Worm (Caenorhabditis elegans) whole organism, young adult: ENCODE results near the gene cul-1.

ENCODE experiments used
- B0261.1 ChIP-seq: sonication (generic microtip); optimal IDR thresholded peaks from 2 replicates; lab custom pipeline; 2016; ENCODE audit warnings: mild to moderate bottlenecking, missing genetic modification characterization, moderate library complexity, missing compliant biosample characterization
- C06A6.2 ChIP-seq: fragments of 200-800 bp; sonication (Bioruptor generic); conservative IDR thresholded peaks from 2 replicates; pipeline ENCODE4 v1.3.6; 2022; ENCODE audit warnings: missing genetic modification characterization, missing compliant biosample characterization
- D2030.7 ChIP-seq: fragments of 200-800 bp; sonication (Bioruptor generic); IDR thresholded peaks from 2 replicates; pipeline ENCODE4 v1.3.6; 2022; ENCODE audit warnings: missing genetic modification reagents, missing genetic modification characterization, missing compliant biosample characterization
- F23B12.7 ChIP-seq: sonication (generic microtip); optimal IDR thresholded peaks from 2 replicates; lab custom pipeline; 2017; ENCODE audit warnings: missing genetic modification characterization, mild to moderate bottlenecking, missing compliant biosample characterization, antibody characterized with exemption, moderate library complexity; ENCODE audit not compliant: insufficient read depth
- F39B2.1 ChIP-seq: fragments of 200-800 bp; sonication (Bioruptor generic); IDR thresholded peaks from 2 replicates; pipeline ENCODE4 v1.3.6; 2022; ENCODE audit warnings: missing genetic modification reagents, missing genetic modification characterization, missing compliant biosample characterization
- T26A5.8 ChIP-seq: sonication (generic microtip); optimal IDR thresholded peaks from 2 replicates; lab custom pipeline; 2016; ENCODE audit warnings: missing genetic modification characterization, missing compliant biosample characterization
- Y53F4B.3 ChIP-seq: fragments of 200-800 bp; sonication (Bioruptor generic); IDR thresholded peaks from 2 replicates; pipeline ENCODE4 v1.3.6; 2022; ENCODE audit warnings: missing genetic modification reagents, missing genetic modification characterization, missing compliant biosample characterization
- Y53G8AR.9 ChIP-seq: fragments of 200-800 bp; sonication (Bioruptor generic); conservative IDR thresholded peaks from 2 replicates; pipeline ENCODE4 v1.3.6; 2022; ENCODE audit warnings: missing genetic modification reagents, missing genetic modification characterization, missing compliant biosample characterization
- Y56A3A.18 ChIP-seq: fragments of 200-800 bp; sonication (Bioruptor generic); IDR thresholded peaks from 2 replicates; pipeline ENCODE4 v1.3.6; 2022; ENCODE audit warnings: missing genetic modification reagents, missing genetic modification characterization, missing compliant biosample characterization
- Y67H2A.10 ChIP-seq: fragments of 200-800 bp; sonication (Bioruptor generic); conservative IDR thresholded peaks from 2 replicates; pipeline ENCODE4 v1.3.6; 2022; ENCODE audit warnings: missing genetic modification reagents, missing genetic modification characterization, missing compliant biosample characterization
- Y95B8A.8 ChIP-seq: fragments of 200-800 bp; sonication (Bioruptor generic); IDR thresholded peaks from 2 replicates; pipeline ENCODE4 v1.3.6; 2022; ENCODE audit warnings: missing genetic modification reagents, missing genetic modification characterization, missing compliant biosample characterization
- aptf-2 ChIP-seq: fragments of 200-800 bp; sonication (Bioruptor generic); conservative IDR thresholded peaks from 2 replicates; pipeline ENCODE4 v1.3.6; 2022; ENCODE audit warnings: missing genetic modification reagents, missing genetic modification characterization, missing compliant biosample characterization
- attf-5 ChIP-seq: fragments of 200-800 bp; sonication (Bioruptor generic); optimal IDR thresholded peaks from 2 replicates; lab custom pipeline; 2018; ENCODE audit warnings: mild to moderate bottlenecking, missing genetic modification characterization, missing compliant biosample characterization
- attf-6 ChIP-seq: fragments of 200-800 bp; sonication (Bioruptor generic); IDR thresholded peaks from 2 replicates; pipeline ENCODE4 v1.3.6; 2022; ENCODE audit warnings: missing genetic modification reagents, missing genetic modification characterization, missing compliant biosample characterization
- ceh-100 ChIP-seq: fragments of 200-800 bp; sonication (Bioruptor generic); IDR thresholded peaks from 2 replicates; pipeline ENCODE4 v1.3.6; 2022; ENCODE audit warnings: missing genetic modification reagents, missing genetic modification characterization, missing compliant biosample characterization
- ceh-79 ChIP-seq: sonication (generic microtip); optimal IDR thresholded peaks from 2 replicates; lab custom pipeline; 2017; ENCODE audit warnings: mild to moderate bottlenecking, missing genetic modification characterization, missing compliant biosample characterization
- ceh-91 ChIP-seq: fragments of 200-800 bp; sonication (Bioruptor generic); IDR thresholded peaks from 2 replicates; pipeline ENCODE4 v1.3.6; 2022; ENCODE audit warnings: missing genetic modification reagents, missing genetic modification characterization, missing compliant biosample characterization
- die-1 ChIP-seq: sonication (generic microtip); optimal IDR thresholded peaks from 2 replicates; lab custom pipeline; 2016; ENCODE audit warnings: missing genotype, mild to moderate bottlenecking, missing genetic modification characterization, missing compliant biosample characterization
- ekl-4 ChIP-seq: fragments of 200-800 bp; sonication (Bioruptor generic); IDR thresholded peaks from 2 replicates; pipeline ENCODE4 v1.3.6; 2022; ENCODE audit warnings: missing genetic modification reagents, missing genetic modification characterization, missing compliant biosample characterization
- fkh-3 ChIP-seq: sonication (generic microtip); optimal IDR thresholded peaks from 2 replicates; lab custom pipeline; 2016; ENCODE audit warnings: mild to moderate bottlenecking, missing genetic modification characterization, missing compliant biosample characterization
- gei-17 ChIP-seq: fragments of 200-800 bp; sonication (Bioruptor generic); optimal IDR thresholded peaks from 2 replicates; lab custom pipeline; 2018; ENCODE audit warnings: mild to moderate bottlenecking, missing genetic modification characterization, missing compliant biosample characterization
- hsf-1 ChIP-seq: fragments of 200-800 bp; sonication (Bioruptor generic); IDR thresholded peaks from 2 replicates; pipeline ENCODE4 v1.3.6; 2022; ENCODE audit warnings: missing genetic modification reagents, missing genetic modification characterization, missing compliant biosample characterization
- let-607 ChIP-seq, 2 experiments: fragments of 200-800 bp in 1 of 2; sonication (Bioruptor generic) in 1 of 2; sonication (generic microtip) in 1 of 2; optimal IDR thresholded peaks; 2 replicates each; lab custom pipeline; 2016 to 2018; ENCODE audit warnings: mild to moderate bottlenecking in 2 of 2, missing compliant biosample characterization in 2 of 2, missing genetic modification characterization in 2 of 2, moderate library complexity in 2 of 2, missing genotype in 1 of 2
- madf-3 ChIP-seq: fragments of 200-800 bp; sonication (Bioruptor generic); IDR thresholded peaks from 2 replicates; pipeline ENCODE4 v1.3.6; 2022; ENCODE audit warnings: missing genetic modification reagents, missing genetic modification characterization, missing compliant biosample characterization
- madf-6 ChIP-seq: fragments of 200-800 bp; sonication (Bioruptor generic); IDR thresholded peaks from 2 replicates; pipeline ENCODE4 v1.3.6; 2022; ENCODE audit warnings: missing genetic modification reagents, missing genetic modification characterization, missing compliant biosample characterization
- madf-8 ChIP-seq: fragments of 200-800 bp; sonication (Bioruptor generic); conservative IDR thresholded peaks from 2 replicates; pipeline ENCODE4 v1.3.6; 2022; ENCODE audit warnings: missing genetic modification reagents, missing genetic modification characterization, missing compliant biosample characterization
- mxl-1 ChIP-seq: sonication (generic microtip); optimal IDR thresholded peaks from 2 replicates; lab custom pipeline; 2016; ENCODE audit warnings: missing genetic modification characterization, missing compliant biosample characterization
- nfyb-1 ChIP-seq: fragments of 200-800 bp; sonication (Bioruptor generic); IDR thresholded peaks from 2 replicates; pipeline ENCODE4 v1.3.6; 2022; ENCODE audit warnings: missing genetic modification reagents, missing genetic modification characterization, missing compliant biosample characterization
- nhr-90 ChIP-seq: sonication (generic microtip); optimal IDR thresholded peaks from 2 replicates; lab custom pipeline; 2016; ENCODE audit warnings: missing genotype, mild to moderate bottlenecking, missing genetic modification characterization, missing compliant biosample characterization
- pha-4 ChIP-seq: fragments of 150-350 bp; sonication (generic microtip); optimal IDR thresholded peaks from 2 replicates; lab custom pipeline; 2014; ENCODE audit warnings: missing biosample characterization, missing genetic modification reagents, missing genetic modification characterization
- rcor-1 ChIP-seq: fragments of 200-800 bp; sonication (Bioruptor generic); IDR thresholded peaks from 2 replicates; pipeline ENCODE4 v1.3.6; 2022; ENCODE audit warnings: missing genetic modification reagents, missing genetic modification characterization, missing compliant biosample characterization
- snpc-1.1 ChIP-seq: sonication (generic microtip); optimal IDR thresholded peaks from 2 replicates; lab custom pipeline; 2017; ENCODE audit warnings: missing genetic modification characterization, mild to moderate bottlenecking, missing compliant biosample characterization, antibody characterized with exemption, moderate library complexity, missing genotype, missing genetic modification reagents; ENCODE audit not compliant: insufficient read depth
- snpc-1.3 ChIP-seq: sonication (generic microtip); optimal IDR thresholded peaks from 2 replicates; lab custom pipeline; 2017; ENCODE audit warnings: missing genetic modification characterization, mild to moderate bottlenecking, missing compliant biosample characterization, antibody characterized with exemption, moderate library complexity, missing genotype, missing genetic modification reagents; ENCODE audit not compliant: insufficient read depth
- snpc-3.4 ChIP-seq: sonication (generic microtip); optimal IDR thresholded peaks from 2 replicates; lab custom pipeline; 2017; ENCODE audit warnings: missing genetic modification characterization, mild to moderate bottlenecking, missing compliant biosample characterization, antibody characterized with exemption, moderate library complexity, missing genotype, missing genetic modification reagents
- snpc-4 ChIP-seq, 5 experiments: fragments of 150-350 bp in 1 of 5; sonication (generic microtip) in 4 of 5; optimal IDR thresholded peaks; 2 replicates each; lab custom pipeline; 2014 to 2018; ENCODE audit warnings: missing genetic modification characterization in 5 of 5, missing biosample characterization in 3 of 5, antibody characterized with exemption in 2 of 5, mild to moderate bottlenecking in 2 of 5, missing compliant biosample characterization in 2 of 5, missing genotype in 2 of 5, moderate library complexity in 2 of 5, missing genetic modification reagents in 1 of 5
- somi-1 ChIP-seq: fragments of 200-800 bp; sonication (Bioruptor generic); optimal IDR thresholded peaks from 2 replicates; lab custom pipeline; 2018; ENCODE audit warnings: mild to moderate bottlenecking, missing genetic modification characterization, missing compliant biosample characterization
- tbx-9 ChIP-seq: sonication (generic microtip); optimal IDR thresholded peaks from 2 replicates; lab custom pipeline; 2016; ENCODE audit warnings: borderline replicate concordance, missing genetic modification characterization, inconsistent platforms, missing compliant biosample characterization
- xnd-1 ChIP-seq: sonication (generic microtip); optimal IDR thresholded peaks from 2 replicates; lab custom pipeline; 2016; ENCODE audit warnings: missing genotype, missing genetic modification reagents, missing genetic modification characterization, missing compliant biosample characterization
- zfh-2 ChIP-seq: fragments of 200-800 bp; sonication (Bioruptor generic); conservative IDR thresholded peaks from 2 replicates; pipeline ENCODE4 v1.3.6; 2022; ENCODE audit warnings: missing genetic modification reagents, missing genetic modification characterization, missing compliant biosample characterization
- ztf-22 ChIP-seq: fragments of 200-800 bp; sonication (Bioruptor generic); optimal IDR thresholded peaks from 2 replicates; lab custom pipeline; 2018; ENCODE audit warnings: mild to moderate bottlenecking, missing genetic modification characterization, moderate library complexity, missing compliant biosample characterization
- ztf-3 ChIP-seq: fragments of 200-800 bp; sonication (Bioruptor generic); optimal IDR thresholded peaks from 2 replicates; lab custom pipeline; 2018; ENCODE audit warnings: mild to moderate bottlenecking, missing genetic modification characterization, missing compliant biosample characterization
- ztf-6 ChIP-seq: fragments of 200-800 bp; sonication (Bioruptor generic); IDR thresholded peaks from 2 replicates; pipeline ENCODE4 v1.3.6; 2022; ENCODE audit warnings: missing genetic modification reagents, missing genetic modification characterization, missing compliant biosample characterization

cul-1 gene

DNA sequence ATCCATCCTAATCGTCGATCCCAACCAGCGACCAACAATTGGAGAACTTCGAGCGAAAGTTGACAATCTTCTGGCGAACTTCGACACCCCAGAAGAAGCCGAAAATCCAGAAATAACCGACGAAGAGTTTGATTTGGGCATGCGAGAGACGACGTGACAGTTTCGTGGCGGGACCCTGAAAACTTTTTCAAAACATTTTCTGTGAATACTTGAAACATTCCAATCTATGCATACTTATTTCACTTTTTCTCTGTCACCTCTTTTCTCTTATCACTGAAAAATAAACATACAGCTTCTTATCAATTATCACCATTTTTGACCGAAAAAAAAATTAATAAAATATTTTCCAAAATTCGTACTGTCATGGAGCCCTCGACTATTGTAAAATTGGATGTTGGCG, 11.0 kb downstream of the cul-1 start, which contains the start of gene D2045.8:
Gene D2045.8 (plus strand): TSS at position 301 of the 400 bp plus-strand sequence.
- TF ChIP-seq mxl-1 (tag; lab: Kevin White, UChicago) (no peak), ceh-91 (GFP tag; lab: Robert Waterston, UW) (no peak), D2030.7 (GFP tag; lab: Robert Waterston, UW) (no peak), Y53F4B.3 (no peak), ztf-22 (no peak), fkh-3 (no peak), somi-1 (no peak), hsf-1 (no peak), ztf-6 (no peak), Y53G8AR.9 (GFP tag; lab: Robert Waterston, UW) (no peak), nfyb-1 (no peak), F39B2.1 (GFP tag; lab: Robert Waterston, UW) (no peak), ztf-3 (GFP tag; lab: Kevin White, UChicago) (no peak)

DNA sequence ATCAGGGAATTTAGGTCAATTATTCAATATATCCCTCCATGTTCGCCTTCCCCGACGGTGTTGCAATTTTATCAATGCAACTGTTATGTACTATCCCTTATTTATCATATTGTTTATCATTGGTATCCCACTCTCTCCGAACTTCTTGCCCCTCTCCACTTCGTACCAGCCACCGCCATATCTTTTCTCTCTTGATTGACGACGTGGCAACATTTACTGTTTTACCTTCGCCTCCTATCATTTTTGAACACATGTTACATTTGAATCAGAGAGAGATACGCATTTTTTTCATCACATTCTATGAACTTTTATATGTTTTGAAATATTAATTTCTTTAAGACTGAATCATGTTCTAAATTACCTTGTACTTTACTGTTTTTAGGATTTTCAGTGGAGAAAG, 15.4 kb downstream of the cul-1 start:
- TF ChIP-seq aptf-2 (GFP tag; lab: Robert Waterston, UW) (no peak), xnd-1 (tag; lab: Kevin White, UChicago) (no peak), tbx-9 (tag; lab: Kevin White, UChicago) (no peak), Y67H2A.10 (no peak), die-1 (tag; lab: Kevin White, UChicago) (no peak), zfh-2 (GFP tag; lab: Robert Waterston, UW) (no peak), madf-6 (GFP tag; lab: Robert Waterston, UW) (no peak), madf-3 (GFP tag; lab: Robert Waterston, UW) (no peak), Y56A3A.18 (no peak), rcor-1 (no peak), T26A5.8 (tag; lab: Kevin White, UChicago) (no peak), B0261.1 (tag; lab: Kevin White, UChicago) (no peak)

DNA sequence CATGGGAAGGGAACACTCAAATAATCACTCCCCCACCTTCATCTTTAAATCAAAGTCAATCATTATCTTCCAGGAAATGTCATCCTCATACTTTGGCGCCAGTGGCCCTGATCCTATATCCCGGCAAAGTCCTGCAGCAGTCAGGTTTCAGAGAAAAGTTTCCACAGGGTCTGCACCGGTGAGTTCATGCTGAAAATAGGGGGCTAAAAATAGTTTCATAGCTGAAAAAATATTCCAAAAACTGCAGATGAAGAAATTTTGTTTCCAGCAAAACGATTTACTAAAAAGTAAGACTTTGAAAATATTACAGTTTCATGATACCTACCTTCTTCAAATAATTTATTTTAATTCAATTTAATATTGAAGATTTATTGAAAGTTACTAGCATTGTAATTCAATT, 17.0 kb downstream of the cul-1 start, which contains the start of gene ptr-25:
Gene ptr-25 (plus strand): TSS at position 73 of the 400 bp plus-strand sequence.
- TF ChIP-seq snpc-3.4 (tag; lab: Kevin White, UChicago) = no peak

DNA sequence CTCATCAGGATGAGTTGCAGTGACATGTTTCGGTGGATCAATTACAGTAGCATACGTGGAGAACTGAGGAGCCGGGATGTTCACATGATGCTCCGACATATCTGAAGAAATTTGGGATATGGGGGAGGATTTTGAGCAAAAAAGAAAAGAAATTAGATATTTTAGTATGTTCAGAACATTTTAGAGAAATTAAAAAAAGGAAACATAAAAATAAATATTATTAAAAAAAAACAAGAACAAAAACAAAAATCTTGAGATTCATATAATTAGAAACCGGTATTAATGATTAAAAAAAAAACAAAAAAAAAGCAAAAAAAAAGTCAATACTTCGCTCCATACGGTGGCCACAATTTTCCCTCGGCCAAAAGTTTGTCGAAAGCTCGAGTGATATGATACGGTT, 32.7 kb downstream of the cul-1 start, which contains the start of gene rab-33:
Gene rab-33 (minus strand): TSS at position 101 of the 400 bp plus-strand sequence.
- no peak for TF ChIP-seq gei-17 (GFP tag; lab: Kevin White, UChicago)
- no peak for TF ChIP-seq attf-6
- no peak for TF ChIP-seq Y56A3A.18
- no peak for TF ChIP-seq B0261.1 (tag; lab: Kevin White, UChicago)
- TF ChIP-seq Y95B8A.8 (GFP tag; lab: Robert Waterston, UW) = no peak
- no peak for TF ChIP-seq Y53F4B.3
- TF ChIP-seq Y53G8AR.9 (GFP tag; lab: Robert Waterston, UW) = no peak
- no peak for TF ChIP-seq ekl-4 (GFP tag; lab: Robert Waterston, UW)

DNA sequence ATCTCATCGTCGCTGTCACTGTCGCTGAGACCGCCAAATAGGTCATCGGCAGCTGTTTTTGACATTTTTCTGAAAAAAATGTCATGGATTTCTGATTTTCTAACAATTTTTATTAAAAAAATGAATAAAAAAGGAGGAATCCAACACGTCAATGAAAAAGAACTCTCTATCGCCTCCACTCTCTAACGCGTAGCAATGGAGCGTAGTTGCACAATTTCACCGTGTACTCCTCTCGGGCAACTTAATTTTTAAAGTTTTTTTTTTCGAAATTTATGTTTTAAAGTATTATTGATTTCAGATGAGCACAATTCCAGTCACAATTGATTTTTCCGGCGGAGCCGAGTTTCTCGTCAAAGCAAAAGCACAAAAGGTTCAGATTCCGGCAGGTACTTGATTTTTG, 34.1 kb downstream of the cul-1 start, which contains the start of the genes taf-11.3 and urm-1:
Gene taf-11.3 (minus strand): TSS at position 69 of the 400 bp plus-strand sequence.
Gene urm-1 (plus strand): TSS at position 299 of the 400 bp plus-strand sequence.
- TF ChIP-seq madf-8 (GFP tag; lab: Robert Waterston, UW) = peak; percentile 24; the same call in 1 of the 2 replicates
- peak; percentile 49 for TF ChIP-seq snpc-1.1 (tag; lab: Kevin White, UChicago)
- TF ChIP-seq ceh-100 (GFP tag; lab: Robert Waterston, UW) = peak; percentile 31; the same call in 1 of the 2 replicates
- no peak for TF ChIP-seq nhr-90
- TF ChIP-seq pha-4 (tag; lab: Kevin White, UChicago) = peak; percentile 15
- TF ChIP-seq snpc-4 (GFP tag; optimal IDR thresholded peaks at IDR 0.05; lab: Kevin White, UChicago) = no peak
- TF ChIP-seq snpc-4 (tag; optimal IDR thresholded peaks at IDR 0.05; lab: Kevin White, UChicago) = peak in 2 of 4 experiments; percentile 11 to 69
- peak in 1 of 2 experiments; percentile 62 for TF ChIP-seq let-607 (tag; optimal IDR thresholded peaks at IDR 0.05; lab: Kevin White, UChicago)
- TF ChIP-seq snpc-1.3 = peak; percentile 15
- TF ChIP-seq C06A6.2 (GFP tag; lab: Robert Waterston, UW) = no peak
- peak; percentile 16 for TF ChIP-seq F23B12.7 (tag; lab: Kevin White, UChicago)
- TF ChIP-seq ceh-79 (tag; lab: Kevin White, UChicago) = no peak
- TF ChIP-seq attf-5 (GFP tag; lab: Kevin White, UChicago) = peak; percentile 55
